Fruit fly (Drosophila melanogaster): ENCODE results near the gene CG13983.

Gene CG13983

dm6 chr2L:6259629-6260028 is 4.7 kb downstream of the CG13983 start:
- TF ChIP-seq Eip78C (GFP tag) (peak; percentile 8), dsx (GFP tag; optimal IDR thresholded peaks at IDR 0.05; ENCODE audit: poor library complexity, severe bottlenecking) (peak; percentile 60), CG6854 (GFP tag; optimal IDR thresholded peaks at IDR 0.05) (no peak)

- TF ChIP-seq CG8119 (GFP tag; IDR thresholded peaks at IDR 0.05): no peak
- TF ChIP-seq vri (GFP tag; optimal IDR thresholded peaks at IDR 0.05): peak; percentile 50
- no peak for TF ChIP-seq OdsH (GFP tag; optimal IDR thresholded peaks at IDR 0.05)
- peak; percentile 65 for TF ChIP-seq svp (GFP tag)
Measured at dm6 chr2L:6255488-6255887, 8.8 kb downstream of the CG13983 start, which contains the start of gene AANATL2. Gene AANATL2, plus strand, starts transcription at chr2L:6255859.

- 0 out of 3 replicates have a peak, but pooled peaks have one; percentile 44 for TF ChIP-seq CG6163 (GFP tag; IDR thresholded peaks at IDR 0.05)
- no peak for TF ChIP-seq Lpt (GFP tag; optimal IDR thresholded peaks at IDR 0.05)
Measured at dm6 chr2L:6253005-6253353, 11.3 kb downstream of the CG13983 start, which contains the start of gene Ddr. Gene Ddr, plus strand, starts transcription at chr2L:6253123.

- TF ChIP-seq fd59A (GFP tag; optimal IDR thresholded peaks at IDR 0.05) (peak; percentile 12), CG3032 (tag; optimal IDR thresholded peaks at IDR 0.05) (no peak), CG11762 (GFP tag; optimal IDR thresholded peaks at IDR 0.05; ENCODE audit: insufficient read depth) (no peak), fkh (GFP tag; optimal IDR thresholded peaks at IDR 0.05) (peak; percentile 73), CG8319 (GFP tag; optimal IDR thresholded peaks at IDR 0.05) (no peak), spab (GFP tag; optimal IDR thresholded peaks at IDR 0.05) (no peak), CG8119 (GFP tag; IDR thresholded peaks at IDR 0.05) (no peak), Sox15 (GFP tag; optimal IDR thresholded peaks at IDR 0.05) (no peak), CG6276 (GFP tag; optimal IDR thresholded peaks at IDR 0.05) (peak; percentile 54), CG4318 (GFP tag; optimal IDR thresholded peaks at IDR 0.05) (no peak), Eip78C (GFP tag) (peak; percentile 65), Met (GFP tag; optimal IDR thresholded peaks at IDR 0.05) (no peak), Eip93F (GFP tag; optimal IDR thresholded peaks at IDR 0.05) (no peak), CG15336 (GFP tag; IDR thresholded peaks at IDR 0.05) (0 out of 2 replicates have a peak, but pooled peaks have one; percentile 29), CG6163 (GFP tag; IDR thresholded peaks at IDR 0.05) (no peak; the same call in 2 of the 3 replicates), ss (GFP tag; optimal IDR thresholded peaks at IDR 0.05) (peak in 1 of 2 experiments; percentile 14), CG6792 (GFP tag; optimal IDR thresholded peaks at IDR 0.05) (no peak), CG11294 (GFP tag; IDR thresholded peaks at IDR 0.05) (no peak), Sox102F (GFP tag; optimal IDR thresholded peaks at IDR 0.05) (no peak), esn (GFP tag; optimal IDR thresholded peaks at IDR 0.05) (no peak), eg (GFP tag; IDR thresholded peaks at IDR 0.05) (peak; percentile 45; the same call in 2 of the 3 replicates), CG8632 (GFP tag; optimal IDR thresholded peaks at IDR 0.05) (no peak), svp (GFP tag) (peak; percentile 73), salr (GFP tag; optimal IDR thresholded peaks at IDR 0.05) (peak in 1 of 2 experiments; percentile 46), fd85E (GFP tag; optimal IDR thresholded peaks at IDR 0.05) (no peak), dsx (GFP tag; optimal IDR thresholded peaks at IDR 0.05; ENCODE audit: poor library complexity, severe bottlenecking) (peak; percentile 99), CG3919 (GFP tag; optimal IDR thresholded peaks at IDR 0.05) (no peak), net (GFP tag; optimal IDR thresholded peaks at IDR 0.05) (no peak)
Measured at dm6 chr2L:6252258-6253004, 11.9 kb downstream of the CG13983 start.

dm6 chr2L:6249421-6249820 is 14.9 kb downstream of the CG13983 start:
- TF ChIP-seq Sox14 (GFP tag; optimal IDR thresholded peaks at IDR 0.05): no peak
- TF ChIP-seq CG6163 (GFP tag; IDR thresholded peaks at IDR 0.05): no peak
- no peak for TF ChIP-seq Hr39 (GFP tag; optimal IDR thresholded peaks at IDR 0.05)
- no peak for TF ChIP-seq Sox15 (GFP tag; optimal IDR thresholded peaks at IDR 0.05)
- TF ChIP-seq CG32006 (GFP tag; optimal IDR thresholded peaks at IDR 0.05): no peak
- no peak for TF ChIP-seq CG3032 (tag; optimal IDR thresholded peaks at IDR 0.05)
- no peak for TF ChIP-seq Smox (GFP tag; optimal IDR thresholded peaks at IDR 0.05)
- TF ChIP-seq vri (GFP tag; optimal IDR thresholded peaks at IDR 0.05): no peak
- TF ChIP-seq dsx (GFP tag; optimal IDR thresholded peaks at IDR 0.05; ENCODE audit: poor library complexity, severe bottlenecking): no peak
- TF ChIP-seq fkh (GFP tag; optimal IDR thresholded peaks at IDR 0.05): no peak
